Worm (Caenorhabditis elegans) whole organism, L4 larva: ENCODE data around the gene metr-1.

ENCODE experiments used
- nhr-77 ChIP-seq: fragments of 150-350 bp; optimal IDR thresholded peaks from 2 replicates; lab custom pipeline; 2014; ENCODE audit warnings: missing biosample characterization, missing genetic modification characterization
- ztf-11 ChIP-seq: fragments of 150-350 bp; optimal IDR thresholded peaks from 2 replicates; lab custom pipeline; 2014; ENCODE audit warnings: missing biosample characterization, missing genetic modification characterization

ce11 chrII:10975239-10975638, 48.9 kb downstream of the metr-1 start, which contains the start of gene ptp-3:
- TF ChIP-seq ztf-11 (tag; lab: Kevin White, UChicago) = no peak
- no peak for TF ChIP-seq nhr-77 (tag; lab: Kevin White, UChicago)
